Worm (Caenorhabditis elegans) whole organism, L2 larva: ENCODE measurements around the gene dgk-3.

Source experiments
- C34F6.9 ChIP-seq: fragments of 150-350 bp; optimal IDR thresholded peaks from 2 replicates; lab custom pipeline; 2014; ENCODE audit warnings: missing biosample characterization, missing genetic modification characterization
- R02D3.7 ChIP-seq: fragments of 150-350 bp; optimal IDR thresholded peaks from 2 replicates; lab custom pipeline; 2014; ENCODE audit warnings: missing biosample characterization, missing genetic modification characterization
- ZK546.5 ChIP-seq: sonication (generic microtip); optimal IDR thresholded peaks from 2 replicates; lab custom pipeline; 2017; ENCODE audit warnings: missing biosample characterization, missing genetic modification characterization
- ceh-82 ChIP-seq: fragments of 150-350 bp; optimal IDR thresholded peaks from 2 replicates; lab custom pipeline; 2014; ENCODE audit warnings: missing biosample characterization, missing genetic modification characterization
- crh-2 ChIP-seq: sonication (generic microtip); optimal IDR thresholded peaks from 2 replicates; lab custom pipeline; 2017; ENCODE audit warnings: missing biosample characterization, missing genetic modification characterization
- egl-27 ChIP-seq: sonication (generic microtip); optimal IDR thresholded peaks from 3 replicates; lab custom pipeline; 2017; ENCODE audit warnings: missing biosample characterization, missing genetic modification reagents, missing genetic modification characterization
- elt-1 ChIP-seq: fragments of 150-350 bp; optimal IDR thresholded peaks from 2 replicates; lab custom pipeline; 2014; ENCODE audit warnings: missing biosample characterization, missing genetic modification characterization
- elt-3 ChIP-seq: sonication (generic microtip); optimal IDR thresholded peaks from 2 replicates; lab custom pipeline; 2017; ENCODE audit warnings: missing biosample characterization, missing genetic modification characterization
- fos-1 ChIP-seq: fragments of 150-350 bp; optimal IDR thresholded peaks from 2 replicates; lab custom pipeline; 2014; ENCODE audit warnings: missing biosample characterization, missing genetic modification characterization
- gmeb-1 ChIP-seq: fragments of 150-350 bp; optimal IDR thresholded peaks from 2 replicates; lab custom pipeline; 2014; ENCODE audit warnings: missing biosample characterization, missing genetic modification characterization
- lin-11 ChIP-seq: fragments of 150-350 bp; sonication (generic microtip); optimal IDR thresholded peaks from 2 replicates; lab custom pipeline; 2014; ENCODE audit warnings: missing biosample characterization, missing genetic modification characterization, inconsistent platforms, mixed read lengths
- lin-39 ChIP-seq: fragments of 150-350 bp; optimal IDR thresholded peaks from 2 replicates; lab custom pipeline; 2014; ENCODE audit warnings: missing biosample characterization, missing genetic modification reagents, missing genetic modification characterization
- lsy-2 ChIP-seq, 2 experiments: fragments of 150-350 bp in 1 of 2; sonication (generic microtip) in 1 of 2; optimal IDR thresholded peaks; 2 replicates each; lab custom pipeline; 2014 to 2017; ENCODE audit warnings: missing biosample characterization in 2 of 2, missing genetic modification characterization in 2 of 2
- mbf-1 ChIP-seq: sonication (generic microtip); optimal IDR thresholded peaks from 2 replicates; lab custom pipeline; 2017; ENCODE audit warnings: missing biosample characterization, missing genetic modification characterization
- mdl-1 ChIP-seq, 2 experiments: fragments of 150-350 bp in 1 of 2; sonication (generic microtip) in 1 of 2; optimal IDR thresholded peaks; 2 replicates each; lab custom pipeline; 2017; ENCODE audit warnings: missing biosample characterization in 2 of 2, missing genetic modification characterization in 2 of 2
- nhr-10 ChIP-seq: sonication (generic microtip); optimal IDR thresholded peaks from 2 replicates; lab custom pipeline; 2017; ENCODE audit warnings: missing biosample characterization, missing genetic modification characterization
- nhr-11 ChIP-seq: fragments of 150-350 bp; optimal IDR thresholded peaks from 2 replicates; lab custom pipeline; 2014; ENCODE audit warnings: missing biosample characterization, missing genetic modification characterization
- nhr-12 ChIP-seq: fragments of 150-350 bp; optimal IDR thresholded peaks from 2 replicates; lab custom pipeline; 2014; ENCODE audit warnings: missing biosample characterization, missing genetic modification characterization
- nhr-129 ChIP-seq: fragments of 150-350 bp; optimal IDR thresholded peaks from 2 replicates; lab custom pipeline; 2014; ENCODE audit warnings: missing biosample characterization, missing genetic modification characterization
- nhr-21 ChIP-seq: fragments of 150-350 bp; optimal IDR thresholded peaks from 2 replicates; lab custom pipeline; 2014; ENCODE audit warnings: missing biosample characterization, missing genetic modification characterization
- nhr-23 ChIP-seq: fragments of 150-350 bp; optimal IDR thresholded peaks from 2 replicates; lab custom pipeline; 2014; ENCODE audit warnings: missing biosample characterization, missing genetic modification reagents, missing genetic modification characterization
- nhr-237 ChIP-seq: fragments of 150-350 bp; optimal IDR thresholded peaks from 2 replicates; lab custom pipeline; 2014; ENCODE audit warnings: missing biosample characterization, missing genetic modification characterization
- nhr-25 ChIP-seq: fragments of 150-350 bp; sonication (generic microtip); optimal IDR thresholded peaks from 3 replicates; lab custom pipeline; 2014; ENCODE audit warnings: missing biosample characterization, missing genetic modification characterization
- nhr-6 ChIP-seq: fragments of 150-350 bp; optimal IDR thresholded peaks from 2 replicates; lab custom pipeline; 2014; ENCODE audit warnings: missing biosample characterization, missing genetic modification characterization
- peb-1 ChIP-seq: fragments of 150-350 bp; optimal IDR thresholded peaks from 2 replicates; lab custom pipeline; 2014; ENCODE audit warnings: missing biosample characterization, missing genetic modification characterization
- sem-4 ChIP-seq: fragments of 150-350 bp; optimal IDR thresholded peaks from 2 replicates; lab custom pipeline; 2014; ENCODE audit warnings: missing biosample characterization, missing genetic modification reagents, missing genetic modification characterization
- skn-1 ChIP-seq: sonication (generic microtip); optimal IDR thresholded peaks from 2 replicates; lab custom pipeline; 2017; ENCODE audit warnings: missing biosample characterization, missing genetic modification characterization
- sma-3 ChIP-seq: sonication (generic microtip); optimal IDR thresholded peaks from 2 replicates; lab custom pipeline; 2016; ENCODE audit warnings: missing genetic modification reagents, missing genetic modification characterization, missing compliant biosample characterization
- sma-9 ChIP-seq, 2 experiments: fragments of 150-350 bp in 1 of 2; sonication (generic microtip) in 1 of 2; optimal IDR thresholded peaks; 2 replicates each; lab custom pipeline; 2014 to 2016; ENCODE audit warnings: missing genetic modification characterization in 2 of 2, mild to moderate bottlenecking in 1 of 2, missing biosample characterization in 1 of 2, missing compliant biosample characterization in 1 of 2, missing genetic modification reagents in 1 of 2, moderate library complexity in 1 of 2
- snpc-4 ChIP-seq: fragments of 150-350 bp; optimal IDR thresholded peaks from 2 replicates; lab custom pipeline; 2014; ENCODE audit warnings: missing biosample characterization, missing genetic modification characterization
- unc-55 ChIP-seq: fragments of 150-350 bp; sonication (generic microtip); optimal IDR thresholded peaks from 3 replicates; lab custom pipeline; 2014; ENCODE audit warnings: missing biosample characterization, missing genetic modification reagents, missing genetic modification characterization
- unc-62 ChIP-seq: fragments of 150-350 bp; optimal IDR thresholded peaks from 2 replicates; lab custom pipeline; 2014; ENCODE audit warnings: missing biosample characterization, missing genetic modification reagents, missing genetic modification characterization
- ztf-1 ChIP-seq: fragments of 200-800 bp; sonication (Bioruptor generic); conservative IDR thresholded peaks from 2 replicates; pipeline ENCODE4 v1.3.6; 2022; ENCODE audit warnings: missing genetic modification characterization, missing compliant biosample characterization
- ztf-11 ChIP-seq: sonication (generic microtip); optimal IDR thresholded peaks from 2 replicates; lab custom pipeline; 2017; ENCODE audit warnings: missing biosample characterization, missing genetic modification characterization

The dgk-3 gene

ce11 chrIII:9136587-9136986 lies 26.3 kb upstream of the dgk-3 start, which contains the start of gene eat-4:
Gene eat-4 (plus strand): TSS chrIII:9136887.
- TF ChIP-seq nhr-25 (tag; lab: Kevin White, UChicago) = no peak
- peak; percentile 2 for TF ChIP-seq unc-55
- no peak for TF ChIP-seq skn-1

- no peak for TF ChIP-seq crh-2 (tag; lab: Kevin White, UChicago)
- no peak for TF ChIP-seq nhr-12 (tag; lab: Kevin White, UChicago)
Measured at ce11 chrIII:9138601-9139000, 24.3 kb upstream of the dgk-3 start, which contains the start of gene ZK512.7. Gene ZK512.7 (minus strand): TSS chrIII:9138701.

ce11 chrIII:9143911-9144310 lies 19.0 kb upstream of the dgk-3 start, which contains the start of gene ZK512.11:
Gene ZK512.11 (plus strand): TSS chrIII:9144211.
- TF ChIP-seq ZK546.5 (tag; lab: Kevin White, UChicago) = no peak
- TF ChIP-seq C34F6.9 (tag; lab: Kevin White, UChicago) = peak; percentile 3
- peak in 1 of 2 experiments; percentile 5 for TF ChIP-seq lsy-2 (tag; optimal IDR thresholded peaks at IDR 0.05; lab: Kevin White, UChicago)
- TF ChIP-seq gmeb-1 = no peak
- peak; percentile 19 for TF ChIP-seq unc-55

- TF ChIP-seq lin-39 (tag; lab: Kevin White, UChicago) (no peak), crh-2 (tag; lab: Kevin White, UChicago) (peak; percentile 7), lsy-2 (tag; optimal IDR thresholded peaks at IDR 0.05; lab: Kevin White, UChicago) (peak in 1 of 2 experiments; percentile 50), C34F6.9 (tag; lab: Kevin White, UChicago) (peak; percentile 28), gmeb-1 (peak; percentile 29), elt-1 (tag; lab: Kevin White, UChicago) (no peak), nhr-129 (tag; lab: Kevin White, UChicago) (no peak), ztf-11 (tag; lab: Kevin White, UChicago) (no peak), unc-55 (peak; percentile 38), lin-11 (no peak), mbf-1 (tag; lab: Kevin White, UChicago) (no peak)
- TF ChIP-seq, all 48 proteins: peak for 5
Measured at ce11 chrIII:9144744-9145390, 18.0 kb upstream of the dgk-3 start, which contains the start of the genes ZK512.2 and ZK512.4. Gene ZK512.2 (minus strand): TSS chrIII:9144794. Gene ZK512.4 (plus strand): TSS chrIII:9145340.

ce11 chrIII:9145765-9146164 lies 17.1 kb upstream of the dgk-3 start, which contains the start of gene ZK512.8:
Gene ZK512.8 (plus strand): TSS chrIII:9146065.
- no peak for TF ChIP-seq lsy-2 (tag; optimal IDR thresholded peaks at IDR 0.05; lab: Kevin White, UChicago)
- no peak for TF ChIP-seq nhr-6 (tag; lab: Kevin White, UChicago)
- TF ChIP-seq nhr-25 (tag; lab: Kevin White, UChicago) = no peak
- no peak for TF ChIP-seq nhr-23 (tag; lab: Kevin White, UChicago)
- no peak for TF ChIP-seq unc-62 (GFP tag; lab: Kevin White, UChicago)
- no peak for TF ChIP-seq lin-11
- TF ChIP-seq sem-4 = no peak
- no peak for TF ChIP-seq lin-39 (tag; lab: Kevin White, UChicago)
- TF ChIP-seq elt-3 = no peak
- no peak for TF ChIP-seq sma-9 (GFP tag; optimal IDR thresholded peaks at IDR 0.05; lab: Kevin White, UChicago)
- no peak for TF ChIP-seq sma-9 (tag; optimal IDR thresholded peaks at IDR 0.05; lab: Kevin White, UChicago)
- no peak for TF ChIP-seq crh-2 (tag; lab: Kevin White, UChicago)
- TF ChIP-seq snpc-4 = no peak
- TF ChIP-seq nhr-12 (tag; lab: Kevin White, UChicago) = no peak
- no peak for TF ChIP-seq nhr-10 (tag; lab: Kevin White, UChicago)
- TF ChIP-seq unc-55 = no peak
- TF ChIP-seq egl-27 (tag; lab: Kevin White, UChicago) = no peak
- no peak for TF ChIP-seq ZK546.5 (tag; lab: Kevin White, UChicago)
- no peak for TF ChIP-seq ceh-82 (tag; lab: Kevin White, UChicago)
- TF ChIP-seq fos-1 (tag; lab: Kevin White, UChicago) = no peak

ce11 chrIII:9149132-9149531 lies 13.7 kb upstream of the dgk-3 start:
- TF ChIP-seq sma-3 (GFP tag; lab: Kevin White, UChicago) (no peak), nhr-237 (tag; lab: Kevin White, UChicago) (no peak), peb-1 (no peak), ZK546.5 (tag; lab: Kevin White, UChicago) (no peak), nhr-21 (tag; lab: Kevin White, UChicago) (no peak), ztf-1 (GFP tag; lab: Robert Waterston, UW) (no peak), lin-39 (tag; lab: Kevin White, UChicago) (no peak), egl-27 (tag; lab: Kevin White, UChicago) (no peak), ztf-11 (tag; lab: Kevin White, UChicago) (no peak), R02D3.7 (no peak), elt-1 (tag; lab: Kevin White, UChicago) (no peak), nhr-11 (tag; lab: Kevin White, UChicago) (no peak), mdl-1 (tag; optimal IDR thresholded peaks at IDR 0.05; lab: Kevin White, UChicago) (no peak), elt-3 (no peak), unc-62 (GFP tag; lab: Kevin White, UChicago) (no peak)
